Worm (Caenorhabditis elegans): ENCODE measurements around the gene M03C11.9.

DNA sequence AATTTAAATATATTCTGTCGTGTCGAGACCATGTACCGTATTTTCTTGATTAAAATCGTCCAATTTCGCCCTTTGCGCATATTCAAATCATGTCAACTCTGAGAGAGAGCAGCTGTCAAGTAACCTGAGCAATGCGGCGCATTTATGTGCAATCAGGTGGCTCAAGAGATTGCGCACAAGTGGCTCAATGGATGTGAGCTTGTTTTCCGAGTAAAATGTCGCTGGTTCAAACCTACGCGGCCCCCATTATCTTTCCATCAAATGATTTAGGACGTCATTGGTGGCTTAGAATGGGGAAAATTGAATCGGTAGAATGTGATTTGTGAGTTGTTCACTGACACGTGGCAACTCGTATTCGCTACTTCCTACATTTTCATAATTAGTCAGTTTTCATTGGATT is 40.6 kb upstream of the M03C11.9 start:
- TF ChIP-seq ztf-11 (tag; optimal IDR thresholded peaks at IDR 0.05), result no peak
- TF ChIP-seq Y75B8A.6 (GFP tag; IDR thresholded peaks at IDR 0.05), result no peak
- no peak for TF ChIP-seq nhr-28 (tag; optimal IDR thresholded peaks at IDR 0.05)
- no peak for TF ChIP-seq lin-15B (tag; optimal IDR thresholded peaks at IDR 0.05)
- TF ChIP-seq lin-39 (tag; optimal IDR thresholded peaks at IDR 0.05), result no peak
- peak in 1 of 2 experiments; percentile 20 for TF ChIP-seq lsy-2 (tag; optimal IDR thresholded peaks at IDR 0.05)
